Worm (Caenorhabditis elegans) whole organism, L4/young adult: Measurements from ENCODE around the gene gba-2.
"Not testable (repeated sequence)": the region's sequence is repeated elsewhere in the genome, so short reads cannot be mapped to it uniquely, and the experiment has no call there.

Experiments used
- W03F9.2 ChIP-seq: fragments of 150-350 bp; optimal IDR thresholded peaks from 2 replicates; lab custom pipeline; 2014; ENCODE audit warnings: missing biosample characterization, missing genetic modification characterization
- dao-5 ChIP-seq: sonication (generic microtip); optimal IDR thresholded peaks from 2 replicates; lab custom pipeline; 2016; ENCODE audit warnings: missing genotype, missing genetic modification characterization, moderate library complexity, missing compliant biosample characterization
- him-1 ChIP-seq: sonication (generic microtip); optimal IDR thresholded peaks from 2 replicates; lab custom pipeline; 2016; ENCODE audit warnings: missing genotype, missing genetic modification reagents, missing genetic modification characterization, missing compliant biosample characterization

The gba-2 gene

DNA sequence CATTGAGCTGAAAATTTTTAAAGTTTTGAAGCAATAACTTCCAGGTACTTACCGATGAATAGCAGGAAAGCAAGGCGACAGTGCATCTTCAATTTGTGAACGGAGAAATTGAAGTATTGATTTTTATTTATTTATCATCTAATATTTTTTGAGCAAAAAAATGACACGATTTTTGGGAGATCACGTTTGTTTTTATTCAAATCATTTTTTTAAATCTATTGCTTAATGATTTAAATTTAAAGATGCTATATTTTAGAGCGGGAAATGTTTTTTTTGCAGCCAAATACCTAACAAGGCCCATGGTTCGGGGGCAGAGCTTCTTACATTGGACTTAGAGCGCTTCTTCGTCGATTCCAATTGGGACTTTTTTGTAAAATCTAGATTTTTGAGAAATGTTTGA lies 19.9 kb downstream of the gba-2 start, which contains the start of gene C33C12.4:
TSS of gene C33C12.4 (minus strand) at position 101 of the 400 bp plus-strand sequence.
- TF ChIP-seq dao-5 (no peak), him-1 (tag; lab: Kevin White, UChicago) (no peak)

DNA sequence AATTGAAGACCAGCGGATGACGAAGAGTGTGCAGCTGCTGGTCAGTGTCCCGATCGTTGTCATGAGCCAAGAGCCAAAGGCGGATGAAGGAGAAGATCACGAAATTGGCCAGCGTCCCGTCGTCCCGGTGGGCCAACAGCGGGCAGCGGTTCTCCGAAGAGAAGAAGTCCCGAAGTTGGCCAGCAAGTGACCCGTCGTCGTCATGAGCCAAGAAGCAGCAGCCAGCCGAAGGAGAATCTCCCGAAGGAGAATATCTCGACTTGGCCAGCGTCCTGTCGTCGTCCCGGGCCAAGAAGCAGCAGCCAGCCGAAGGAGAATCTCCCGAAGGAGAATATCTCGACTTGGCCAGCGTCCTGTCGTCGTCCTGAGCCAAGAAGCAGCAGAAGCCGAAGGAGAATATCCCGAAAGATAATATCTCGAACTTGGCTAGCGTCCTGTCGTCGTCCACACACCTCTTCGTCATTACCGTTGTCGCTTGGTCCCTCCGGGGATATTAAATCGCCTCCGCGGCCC lies 22.8 kb downstream of the gba-2 start, which contains the start of gene C33C12.11:
TSS of gene C33C12.11 (minus strand) at position 463 of the 513 bp plus-strand sequence.
- TF ChIP-seq dao-5; W03F9.2 (tag; lab: Kevin White, UChicago); him-1 (tag; lab: Kevin White, UChicago): not testable (repeated sequence)

DNA sequence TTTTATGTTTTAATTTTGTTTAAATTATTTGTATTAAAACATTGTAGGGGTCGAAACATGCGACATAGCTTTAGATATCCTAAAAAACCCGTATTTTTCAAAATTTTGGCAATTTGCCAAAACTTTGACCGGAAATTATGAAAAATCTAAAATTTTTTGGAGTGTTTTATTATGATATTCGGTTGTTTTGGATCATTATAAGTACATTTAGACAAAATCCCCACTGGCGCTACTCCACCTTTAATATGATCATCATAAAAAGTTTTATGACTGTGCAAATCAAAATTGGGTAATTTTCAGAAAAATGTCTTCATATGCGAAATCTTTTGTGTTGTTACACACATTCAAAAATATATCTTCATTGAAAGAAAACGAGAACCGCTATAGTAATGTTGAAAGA lies 32.5 kb downstream of the gba-2 start, which contains the start of gene math-18:
TSS of gene math-18 (plus strand) at position 301 of the 400 bp plus-strand sequence.
- TF ChIP-seq dao-5; him-1 (tag; lab: Kevin White, UChicago); W03F9.2 (tag; lab: Kevin White, UChicago): not testable (repeated sequence)

DNA sequence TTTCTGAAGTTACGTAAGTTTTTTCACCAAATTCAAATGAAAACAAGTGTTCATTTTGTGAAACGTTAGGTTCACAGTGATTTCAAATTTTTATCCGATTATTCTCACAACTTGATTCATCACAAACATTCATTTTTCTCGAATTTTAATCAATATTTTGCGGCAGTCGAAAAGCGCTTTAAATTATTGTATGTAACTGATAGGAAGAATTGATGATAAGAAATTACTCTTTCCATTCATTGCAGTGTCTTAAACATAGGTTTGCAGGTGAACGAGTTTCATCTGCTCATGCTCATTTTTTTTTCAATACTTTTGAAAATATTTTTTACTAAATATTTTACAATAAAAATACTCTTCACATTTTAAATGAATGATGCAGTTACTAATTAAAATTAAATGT lies 33.8 kb downstream of the gba-2 start:
- TF ChIP-seq W03F9.2 (tag; lab: Kevin White, UChicago) (no peak), dao-5 (no peak), him-1 (tag; lab: Kevin White, UChicago) (no peak)

DNA sequence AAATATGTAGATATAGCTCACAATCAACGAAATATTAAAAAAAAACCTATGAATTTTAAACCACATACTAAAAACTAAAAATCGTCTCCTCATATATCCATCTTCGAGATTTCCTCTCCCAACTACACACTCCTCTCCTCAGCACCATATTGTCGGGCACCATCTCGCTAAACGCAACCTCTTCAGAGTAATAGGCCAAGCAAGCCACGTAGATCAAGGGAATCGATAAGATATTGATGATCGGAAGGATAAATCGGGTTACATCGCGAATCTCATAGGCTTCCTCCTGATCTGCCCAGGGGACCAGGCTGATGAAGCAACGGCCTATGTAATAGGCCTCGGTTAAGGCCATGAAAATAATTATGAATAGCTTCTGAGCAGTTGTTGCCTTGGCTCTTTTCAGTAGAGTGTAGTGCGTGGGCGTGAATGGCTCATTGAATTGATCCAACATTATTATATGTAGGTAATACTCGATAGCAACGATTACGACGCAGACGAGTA lies 35.7 kb downstream of the gba-2 start, which contains the start of the genes C40A11.7 and C40A11.8:
TSS of gene C40A11.7 (minus strand) at position 101 of the 501 bp plus-strand sequence.
TSS of gene C40A11.8 (minus strand) at position 451 of the 501 bp plus-strand sequence.
- TF ChIP-seq him-1 (tag; lab: Kevin White, UChicago) (no peak), dao-5 (no peak), W03F9.2 (tag; lab: Kevin White, UChicago) (no peak)

DNA sequence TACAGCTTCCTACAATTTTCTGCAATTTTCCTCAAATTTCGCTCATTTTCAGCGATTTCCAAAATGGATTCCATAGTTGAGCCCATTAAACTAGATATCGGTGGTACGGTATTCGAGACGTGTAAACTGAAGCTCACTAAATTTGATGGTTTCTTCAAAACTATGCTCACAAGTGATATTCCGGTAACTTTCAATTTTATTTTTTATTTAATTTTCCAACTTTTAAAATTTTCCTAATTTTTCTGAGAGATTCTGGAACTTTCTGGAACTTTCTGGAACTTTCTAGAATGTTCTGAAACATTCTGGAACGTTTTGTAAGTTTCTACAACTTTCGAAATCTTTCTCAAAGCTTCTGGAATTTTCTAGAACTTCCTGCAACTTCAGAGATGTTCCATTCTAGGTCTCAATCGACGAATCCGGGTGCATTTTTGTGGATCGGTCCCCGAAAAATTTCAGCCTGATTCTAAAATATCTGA lies 39.3 kb downstream of the gba-2 start, which contains the start of gene C40A11.2:
TSS of gene C40A11.2 (plus strand) at position 51 of the 476 bp plus-strand sequence.
- TF ChIP-seq dao-5 (no peak), him-1 (tag; lab: Kevin White, UChicago) (no peak), W03F9.2 (tag; lab: Kevin White, UChicago) (no peak)

DNA sequence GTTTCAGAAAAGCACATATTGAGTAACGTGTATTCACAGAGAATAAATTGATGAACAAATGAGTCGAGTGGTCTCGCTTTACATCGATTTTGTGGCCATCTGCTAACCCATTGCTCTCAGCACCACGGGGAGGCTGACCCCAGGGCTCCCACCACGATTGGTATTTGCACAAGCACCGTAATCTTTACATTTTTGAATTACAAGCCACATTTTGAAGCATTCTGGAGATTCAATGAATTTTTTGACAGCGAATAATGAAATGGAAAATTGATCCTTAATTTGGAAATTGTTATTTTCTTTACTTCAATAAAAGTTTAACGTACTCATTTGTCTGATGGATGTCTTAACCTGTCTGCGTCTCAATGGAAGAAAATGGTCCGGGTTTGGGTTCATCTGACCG lies 40.7 kb downstream of the gba-2 start, which contains the start of gene C40A11.6:
TSS of gene C40A11.6 (minus strand) at position 101 of the 400 bp plus-strand sequence.
- TF ChIP-seq dao-5 (no peak), W03F9.2 (tag; lab: Kevin White, UChicago) (no peak), him-1 (tag; lab: Kevin White, UChicago) (no peak)

DNA sequence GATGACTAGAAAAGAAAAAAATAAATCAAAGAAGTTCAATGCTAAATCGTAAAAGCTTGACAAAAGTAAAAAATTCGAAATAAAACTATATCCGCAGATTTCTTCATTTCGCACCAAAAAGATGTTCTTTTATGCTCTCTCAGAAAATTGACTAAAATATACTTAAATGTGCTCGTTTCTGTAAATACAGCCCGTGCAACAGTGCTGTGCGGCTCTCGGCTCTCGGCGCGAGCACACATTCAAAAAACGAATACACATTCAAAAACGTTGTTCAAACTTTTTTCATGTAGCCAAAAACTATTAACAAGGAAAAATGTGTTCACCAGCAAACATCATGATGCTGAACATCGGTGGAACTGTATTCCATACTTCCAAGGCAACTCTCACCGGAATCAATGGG lies 45.4 kb downstream of the gba-2 start, which contains the start of gene C40A11.3:
TSS of gene C40A11.3 (plus strand) at position 301 of the 400 bp plus-strand sequence.
- TF ChIP-seq W03F9.2 (tag; lab: Kevin White, UChicago) (no peak), him-1 (tag; lab: Kevin White, UChicago) (no peak), dao-5 (no peak)

DNA sequence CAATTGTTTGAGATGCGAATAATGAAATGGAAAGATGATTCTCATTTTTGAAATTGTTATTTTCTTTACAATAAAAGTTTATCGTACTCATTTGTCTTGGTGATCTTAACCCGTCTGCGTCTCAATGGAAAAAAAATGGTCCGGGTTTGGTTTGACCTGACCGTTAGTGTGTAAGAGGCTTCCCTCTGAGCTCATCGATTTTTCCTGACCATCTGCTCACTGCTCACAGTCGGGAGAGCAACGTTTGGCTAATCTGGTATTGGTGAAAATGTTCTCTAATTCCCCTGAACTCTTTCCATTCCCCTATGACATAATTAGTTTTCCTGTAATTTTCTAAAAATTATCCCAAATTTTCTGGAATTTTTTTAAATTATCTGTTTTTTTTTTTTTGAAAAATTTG lies 47.3 kb downstream of the gba-2 start:
- TF ChIP-seq W03F9.2 (tag; lab: Kevin White, UChicago) (no peak), dao-5 (no peak), him-1 (tag; lab: Kevin White, UChicago) (no peak)

DNA sequence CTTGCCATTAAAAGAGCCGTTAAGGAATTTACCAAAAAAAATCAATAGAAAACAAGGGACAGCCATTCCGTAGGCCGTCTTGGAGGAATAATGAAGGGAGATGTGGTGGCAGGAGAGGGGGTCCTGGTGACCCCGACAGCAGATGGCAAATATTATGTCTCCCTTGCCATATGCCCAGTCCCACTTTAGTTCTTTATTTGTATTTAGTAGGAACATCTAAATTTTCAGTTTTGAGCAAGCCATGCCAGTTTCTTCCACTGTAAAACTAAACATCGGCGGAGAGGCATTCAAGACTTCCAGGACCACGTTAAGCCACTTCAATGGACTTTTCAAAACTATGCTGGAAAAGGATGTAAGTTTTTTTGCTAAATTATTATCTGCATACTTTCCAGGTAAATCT lies 49.0 kb downstream of the gba-2 start, which contains the start of gene C40A11.4:
TSS of gene C40A11.4 (plus strand) at position 188 of the 400 bp plus-strand sequence.
- TF ChIP-seq him-1 (tag; lab: Kevin White, UChicago) (no peak), W03F9.2 (tag; lab: Kevin White, UChicago) (no peak), dao-5 (no peak)

DNA sequence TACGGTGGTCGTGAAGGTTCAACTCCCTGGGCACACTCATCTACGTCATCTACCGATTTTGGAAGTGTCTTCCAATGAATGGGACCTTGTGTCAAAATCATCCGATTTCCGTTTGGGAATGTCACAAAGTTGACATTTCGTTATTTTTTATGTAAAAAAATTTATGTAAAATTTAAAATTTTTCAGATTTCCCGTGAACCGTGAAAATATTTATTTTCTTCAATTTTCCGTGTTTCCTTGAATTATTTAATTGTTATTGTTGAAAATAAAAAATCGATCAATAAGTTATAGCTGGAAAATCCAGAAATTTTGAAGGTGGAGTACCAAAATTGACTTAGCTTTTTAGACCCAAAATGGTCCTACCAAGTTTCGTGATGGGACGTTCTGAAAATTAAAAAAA lies 50.6 kb downstream of the gba-2 start, which contains the start of gene hpo-7:
TSS of gene hpo-7 (minus strand) at position 101 of the 400 bp plus-strand sequence.
- TF ChIP-seq dao-5 (no peak), him-1 (tag; lab: Kevin White, UChicago) (no peak), W03F9.2 (tag; lab: Kevin White, UChicago) (no peak)
